Worm (Caenorhabditis elegans): Measurements from ENCODE around the gene srh-246.

- TF ChIP-seq nhr-12 (tag; optimal IDR thresholded peaks at IDR 0.05) = no peak
- TF ChIP-seq sem-2 (GFP tag; optimal IDR thresholded peaks at IDR 0.05) = no peak
Observed at ce11 chrV:622902-623301, 34.7 kb downstream of the srh-246 start, which contains the start of gene F48G7.5.

Measured in whole organism, mixed stage, embryonic.